Fruit fly (Drosophila melanogaster) whole organism, prepupa: ENCODE measurements around the gene Mekk1.

Source experiments
- Blimp-1 ChIP-seq: fragments of 200-800 bp; sonication (Bioruptor generic); optimal IDR thresholded peaks from 3 replicates; lab custom pipeline; 2017; ENCODE audit warnings: missing biosample characterization, missing genetic modification characterization, mild to moderate bottlenecking, moderate library complexity, missing genetic modification reagents
- CG10631 ChIP-seq: fragments of 200-800 bp; sonication (Bioruptor generic); optimal IDR thresholded peaks from 2 replicates; lab custom pipeline; 2016; ENCODE audit warnings: missing biosample characterization, missing genetic modification characterization
- CG10669 ChIP-seq: fragments of 200-800 bp; sonication (Bioruptor generic); optimal IDR thresholded peaks from 3 replicates; lab custom pipeline; 2018; ENCODE audit warnings: missing biosample characterization, mild to moderate bottlenecking, missing genetic modification characterization, moderate library complexity
- CG11762 ChIP-seq: fragments of 200-800 bp; sonication (Bioruptor generic); optimal IDR thresholded peaks from 3 replicates; lab custom pipeline; 2016; ENCODE audit warnings: missing biosample characterization, missing genetic modification characterization; ENCODE audit not compliant: insufficient read depth
- CG11902 ChIP-seq: fragments of 200-800 bp; sonication (Bioruptor generic); optimal IDR thresholded peaks from 3 replicates; lab custom pipeline; 2016; ENCODE audit warnings: missing biosample characterization, missing genetic modification characterization
- CG15336 ChIP-seq: fragments of 200-800 bp; sonication (Bioruptor generic); IDR thresholded peaks from 2 replicates; pipeline ENCODE4 v1.3.6; 2022; ENCODE audit warnings: missing biosample characterization, missing genetic modification characterization
- CG1621 ChIP-seq: fragments of 200-800 bp; sonication (Bioruptor generic); optimal IDR thresholded peaks from 3 replicates; lab custom pipeline; 2018; ENCODE audit warnings: missing biosample characterization, mild to moderate bottlenecking, missing genetic modification characterization
- CG3919 ChIP-seq: fragments of 200-800 bp; sonication (Bioruptor generic); optimal IDR thresholded peaks from 3 replicates; lab custom pipeline; 2016; ENCODE audit warnings: missing biosample characterization, missing genetic modification characterization
- CG6163 ChIP-seq: fragments of 200-800 bp; sonication (Bioruptor generic); IDR thresholded peaks from 3 replicates; pipeline ENCODE4 v1.3.6; 2022; ENCODE audit warnings: missing biosample characterization, missing genetic modification characterization
- CG6792 ChIP-seq: fragments of 200-800 bp; sonication (Bioruptor generic); optimal IDR thresholded peaks from 3 replicates; lab custom pipeline; 2016; ENCODE audit warnings: missing biosample characterization, missing genetic modification characterization
- CG6808 ChIP-seq: fragments of 200-800 bp; sonication (Bioruptor generic); optimal IDR thresholded peaks from 3 replicates; lab custom pipeline; 2017; ENCODE audit warnings: missing biosample characterization, missing genetic modification characterization, mild to moderate bottlenecking, moderate library complexity, missing genetic modification reagents
- CG6854 ChIP-seq: fragments of 200-800 bp; sonication (Bioruptor generic); optimal IDR thresholded peaks from 2 replicates; lab custom pipeline; 2017; ENCODE audit warnings: missing biosample characterization, mild to moderate bottlenecking, missing genetic modification characterization
- CG7368 ChIP-seq: fragments of 200-800 bp; sonication (Bioruptor generic); optimal IDR thresholded peaks from 3 replicates; lab custom pipeline; 2016; ENCODE audit warnings: missing biosample characterization, missing genetic modification characterization
- CG8119 ChIP-seq: fragments of 200-800 bp; sonication (Bioruptor generic); IDR thresholded peaks from 3 replicates; pipeline ENCODE4 v1.3.6; 2022; ENCODE audit warnings: missing biosample characterization, missing genetic modification characterization
- CG8319 ChIP-seq: fragments of 200-800 bp; sonication (Bioruptor generic); optimal IDR thresholded peaks from 3 replicates; lab custom pipeline; 2016; ENCODE audit warnings: missing biosample characterization, missing genetic modification characterization
- CG8632 ChIP-seq: fragments of 200-800 bp; sonication (Bioruptor generic); optimal IDR thresholded peaks from 3 replicates; lab custom pipeline; 2016; ENCODE audit warnings: missing biosample characterization, missing genetic modification characterization
- CG9139 ChIP-seq: fragments of 200-800 bp; sonication (Bioruptor generic); optimal IDR thresholded peaks from 3 replicates; lab custom pipeline; 2017; ENCODE audit warnings: missing biosample characterization, mild to moderate bottlenecking, missing genetic modification characterization
- Ets21C ChIP-seq: fragments of 200-800 bp; sonication (Bioruptor generic); optimal IDR thresholded peaks from 3 replicates; lab custom pipeline; 2016; ENCODE audit warnings: missing biosample characterization, missing genetic modification characterization
- Ets96B ChIP-seq: fragments of 200-800 bp; optimal IDR thresholded peaks from 2 replicates; lab custom pipeline; 2019; ENCODE audit warnings: missing biosample characterization, mild to moderate bottlenecking, missing genetic modification characterization, moderate library complexity
- Hr4 ChIP-seq: fragments of 200-800 bp; sonication (Bioruptor generic); optimal IDR thresholded peaks from 3 replicates; lab custom pipeline; 2016; ENCODE audit warnings: missing biosample characterization, missing genetic modification characterization
- OdsH ChIP-seq: fragments of 200-800 bp; sonication (Bioruptor generic); optimal IDR thresholded peaks from 3 replicates; lab custom pipeline; 2016; ENCODE audit warnings: missing biosample characterization, missing genetic modification characterization
- Sox102F ChIP-seq: fragments of 200-800 bp; sonication (Bioruptor generic); optimal IDR thresholded peaks from 2 replicates; lab custom pipeline; 2016; ENCODE audit warnings: missing biosample characterization, mild to moderate bottlenecking, missing genetic modification characterization
- Sox14 ChIP-seq: fragments of 200-800 bp; sonication (Bioruptor generic); optimal IDR thresholded peaks from 3 replicates; lab custom pipeline; 2016; ENCODE audit warnings: missing biosample characterization, missing genetic modification characterization
- Sox15 ChIP-seq: fragments of 200-800 bp; sonication (Bioruptor generic); optimal IDR thresholded peaks from 3 replicates; lab custom pipeline; 2016; ENCODE audit warnings: missing biosample characterization, missing genetic modification characterization
- achi ChIP-seq: fragments of 200-800 bp; sonication (Bioruptor generic); optimal IDR thresholded peaks from 3 replicates; lab custom pipeline; 2016; ENCODE audit warnings: missing biosample characterization, missing genetic modification characterization
- acj6 ChIP-seq: fragments of 200-800 bp; sonication (Bioruptor generic); optimal IDR thresholded peaks from 3 replicates; lab custom pipeline; 2016; ENCODE audit warnings: missing biosample characterization, missing genetic modification characterization
- cyc ChIP-seq: fragments of 200-800 bp; sonication (Bioruptor generic); optimal IDR thresholded peaks from 3 replicates; lab custom pipeline; 2016; ENCODE audit warnings: missing biosample characterization, missing genetic modification characterization
- dac ChIP-seq: fragments of 200-800 bp; sonication (Bioruptor generic); optimal IDR thresholded peaks from 2 replicates; lab custom pipeline; 2017; ENCODE audit warnings: missing biosample characterization, mild to moderate bottlenecking, missing genetic modification characterization
- dsx ChIP-seq: fragments of 200-800 bp; optimal IDR thresholded peaks from 3 replicates; lab custom pipeline; 2019; ENCODE audit warnings: missing biosample characterization, mild to moderate bottlenecking, missing genetic modification characterization, moderate library complexity; ENCODE audit not compliant: poor library complexity, severe bottlenecking
- eg ChIP-seq: fragments of 200-800 bp; sonication (Bioruptor generic); IDR thresholded peaks from 3 replicates; pipeline ENCODE4 v1.3.6; 2022; ENCODE audit warnings: missing biosample characterization, missing genetic modification characterization
- esn ChIP-seq: fragments of 200-800 bp; sonication (Bioruptor generic); optimal IDR thresholded peaks from 2 replicates; lab custom pipeline; 2016; ENCODE audit warnings: missing biosample characterization, mild to moderate bottlenecking, missing genetic modification characterization, moderate library complexity
- fd59A ChIP-seq: fragments of 200-800 bp; sonication (Bioruptor generic); optimal IDR thresholded peaks from 2 replicates; lab custom pipeline; 2017; ENCODE audit warnings: missing biosample characterization, mild to moderate bottlenecking, missing genetic modification characterization, missing genetic modification reagents
- fd85E ChIP-seq: fragments of 200-800 bp; sonication (Bioruptor generic); optimal IDR thresholded peaks from 3 replicates; lab custom pipeline; 2016; ENCODE audit warnings: missing biosample characterization, missing genetic modification characterization
- fkh ChIP-seq: fragments of 200-800 bp; sonication (Bioruptor generic); optimal IDR thresholded peaks from 3 replicates; lab custom pipeline; 2017; ENCODE audit warnings: missing biosample characterization, mild to moderate bottlenecking, missing genetic modification characterization, moderate library complexity
- lz ChIP-seq: fragments of 200-800 bp; sonication (Bioruptor generic); optimal IDR thresholded peaks from 3 replicates; lab custom pipeline; 2016; ENCODE audit warnings: missing biosample characterization, missing genetic modification characterization
- net ChIP-seq: fragments of 200-800 bp; sonication (Bioruptor generic); optimal IDR thresholded peaks from 3 replicates; lab custom pipeline; 2016; ENCODE audit warnings: missing biosample characterization, missing genetic modification characterization
- spab ChIP-seq: fragments of 200-800 bp; sonication (Bioruptor generic); optimal IDR thresholded peaks from 2 replicates; lab custom pipeline; 2017; ENCODE audit warnings: missing biosample characterization, mild to moderate bottlenecking, missing genetic modification characterization, missing genetic modification reagents
- ss ChIP-seq, 2 experiments: fragments of 200-800 bp; sonication (Bioruptor generic); optimal IDR thresholded peaks; 2 replicates in 1 of 2; 3 replicates in 1 of 2; lab custom pipeline; 2017 to 2018; ENCODE audit warnings: mild to moderate bottlenecking in 2 of 2, missing biosample characterization in 2 of 2, missing genetic modification characterization in 2 of 2, moderate library complexity in 1 of 2
- svp ChIP-seq: fragments of 200-800 bp; sonication (Bioruptor generic); peaks from one replicate; lab custom pipeline; 2016; ENCODE audit warnings: missing biosample characterization, missing genetic modification characterization
- topi ChIP-seq: fragments of 200-800 bp; sonication (Bioruptor generic); optimal IDR thresholded peaks from 3 replicates; lab custom pipeline; 2016; ENCODE audit warnings: missing biosample characterization, missing genetic modification characterization

Mekk1 gene

DNA sequence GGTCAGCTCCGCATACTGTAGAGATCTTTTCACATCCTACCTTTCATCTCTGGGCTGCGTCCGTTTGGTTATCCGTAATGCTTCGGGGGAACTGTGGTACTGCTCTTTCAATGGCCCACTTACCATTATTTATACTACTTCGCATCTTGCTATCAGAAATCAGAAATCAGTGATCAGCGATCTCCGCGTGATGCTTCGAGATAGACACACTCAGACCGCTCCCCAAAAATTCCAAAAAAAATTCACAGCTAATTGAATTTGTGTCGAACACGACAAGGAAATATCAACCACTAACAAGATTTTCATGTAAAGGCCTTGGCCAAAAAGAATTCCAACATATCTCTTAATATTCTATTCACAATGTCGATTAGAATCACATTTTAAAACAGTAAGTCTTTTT lies 15.0 kb downstream of the Mekk1 start, which contains the start of gene CG7715:
Gene CG7715, minus strand, starts transcription at position 101 of the 400 bp plus-strand sequence.
- TF ChIP-seq OdsH (GFP tag; lab: Kevin White, UChicago) (no peak), net (GFP tag; lab: Kevin White, UChicago) (no peak), dac (GFP tag; lab: Kevin White, UChicago) (no peak), cyc (GFP tag; lab: Kevin White, UChicago) (no peak), CG3919 (GFP tag; lab: Kevin White, UChicago) (no peak), CG8632 (GFP tag; lab: Kevin White, UChicago) (no peak)

- TF ChIP-seq CG10631 (no peak), CG6163 (GFP tag; lab: Robert Waterston, UW) (no peak), fd85E (no peak), CG6854 (GFP tag; lab: Kevin White, UChicago) (no peak), CG15336 (GFP tag; lab: Robert Waterston, UW) (no peak), fd59A (GFP tag; lab: Kevin White, UChicago) (no peak), dac (GFP tag; lab: Kevin White, UChicago) (no peak), topi (GFP tag; lab: Kevin White, UChicago) (no peak), CG6792 (GFP tag; lab: Kevin White, UChicago) (no peak), CG1621 (tag; lab: Kevin White, UChicago) (no peak), Sox102F (no peak), Blimp-1 (GFP tag; lab: Kevin White, UChicago) (no peak)
These were observed 17.1 kb downstream of the Mekk1 start, which contains the start of gene CG7714 for dm6 chr3R:18726334-18726733. CG7714 (minus strand) TSS chr3R:18726434.

- TF ChIP-seq achi (no peak), fkh (no peak), Ets96B (tag; lab: Kevin White, UChicago) (no peak), CG7368 (GFP tag; lab: Kevin White, UChicago) (no peak), CG8632 (GFP tag; lab: Kevin White, UChicago) (no peak), spab (GFP tag; lab: Kevin White, UChicago) (no peak), Hr4 (GFP tag; lab: Kevin White, UChicago) (no peak), fd59A (GFP tag; lab: Kevin White, UChicago) (no peak), Sox15 (GFP tag; lab: Kevin White, UChicago) (no peak), Ets21C (GFP tag; lab: Kevin White, UChicago) (no peak), lz (GFP tag; lab: Kevin White, UChicago) (no peak), eg (no peak), CG6808 (GFP tag; lab: Kevin White, UChicago) (no peak), fd85E (no peak), CG15336 (GFP tag; lab: Robert Waterston, UW) (no peak), CG6792 (GFP tag; lab: Kevin White, UChicago) (no peak), dsx (GFP tag; lab: Kevin White, UChicago) (no peak)
These were observed 20.9 kb downstream of the Mekk1 start, which contains the start of gene CG34283 for dm6 chr3R:18722490-18722889. CG34283 (minus strand) TSS chr3R:18722590.

DNA sequence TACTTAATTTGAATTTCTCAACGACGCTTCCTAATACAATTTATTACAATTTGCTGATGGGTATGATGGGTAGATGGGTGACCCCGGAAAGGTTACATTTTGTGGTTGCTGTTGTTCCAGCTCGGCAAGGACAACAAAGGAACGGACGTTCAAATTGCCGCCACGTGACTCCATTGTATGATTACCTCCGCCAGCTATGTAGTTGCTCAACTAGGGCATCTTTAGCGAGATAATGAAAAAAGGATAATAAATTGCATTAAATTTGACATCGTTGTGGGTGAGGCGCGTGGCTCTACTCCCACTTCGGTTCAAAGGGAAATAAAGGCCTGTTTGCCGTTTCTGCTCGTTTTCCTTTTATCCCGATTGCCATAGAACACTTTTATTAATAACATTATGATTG lies 22.0 kb downstream of the Mekk1 start:
- TF ChIP-seq CG10669 (GFP tag; lab: Kevin White, UChicago) (no peak), net (GFP tag; lab: Kevin White, UChicago) (no peak), CG1621 (tag; lab: Kevin White, UChicago) (no peak), eg (no peak), CG9139 (GFP tag; lab: Kevin White, UChicago) (no peak), ss (GFP tag; optimal IDR thresholded peaks at IDR 0.05; lab: Kevin White, UChicago) (no peak), Sox14 (no peak), CG7368 (GFP tag; lab: Kevin White, UChicago) (no peak), CG11902 (GFP tag; lab: Kevin White, UChicago) (no peak), dac (GFP tag; lab: Kevin White, UChicago) (no peak), CG11762 (GFP tag; lab: Kevin White, UChicago) (no peak), svp (GFP tag; lab: Kevin White, UChicago) (no peak), esn (GFP tag; lab: Kevin White, UChicago) (no peak), Sox15 (GFP tag; lab: Kevin White, UChicago) (no peak), acj6 (GFP tag; lab: Kevin White, UChicago) (no peak), CG8319 (no peak), CG10631 (no peak), CG6854 (GFP tag; lab: Kevin White, UChicago) (no peak), CG8119 (no peak)
